Worm (Caenorhabditis elegans): ENCODE measurements around the gene maa-1.

DNA sequence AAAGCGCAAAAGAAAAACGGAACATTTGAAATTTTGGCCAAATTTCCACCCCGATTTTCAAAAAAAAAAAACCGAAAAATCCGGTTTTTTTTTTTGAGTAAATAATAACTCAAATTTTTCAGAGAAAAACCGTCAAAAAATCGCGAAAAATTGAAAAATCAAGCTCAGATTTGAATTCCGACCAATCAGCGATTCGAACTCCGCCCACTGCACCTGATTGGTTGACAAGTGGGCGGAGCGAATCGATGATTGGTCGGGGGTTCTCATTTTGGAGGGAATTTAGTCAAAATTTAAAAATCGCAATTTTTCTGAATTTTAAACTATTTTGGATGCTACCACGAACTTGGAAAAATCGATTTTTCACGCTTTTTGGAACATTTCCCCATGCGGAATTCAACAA lies 6.7 kb upstream of the maa-1 start:
- TF ChIP-seq nhr-28 (tag; optimal IDR thresholded peaks at IDR 0.05) (no peak), unc-62 (GFP tag; optimal IDR thresholded peaks at IDR 0.05) (no peak), snpc-4 (tag; optimal IDR thresholded peaks at IDR 0.05) (no peak), elt-1 (tag; optimal IDR thresholded peaks at IDR 0.05; ENCODE audit: borderline replicate concordance, insufficient read depth) (no peak), ztf-11 (tag; optimal IDR thresholded peaks at IDR 0.05) (no peak), elt-3 (tag; optimal IDR thresholded peaks at IDR 0.05) (no peak), blmp-1 (tag; optimal IDR thresholded peaks at IDR 0.05) (no peak), pha-4 (tag; optimal IDR thresholded peaks at IDR 0.05) (no peak), ceh-39 (tag; optimal IDR thresholded peaks at IDR 0.05) (no peak), unc-39 (tag; optimal IDR thresholded peaks at IDR 0.05) (no peak), cnd-1 (tag; optimal IDR thresholded peaks at IDR 0.05) (no peak), ces-1 (GFP tag; optimal IDR thresholded peaks at IDR 0.05) (no peak), hlh-1 (tag; optimal IDR thresholded peaks at IDR 0.05) (no peak), nhr-12 (tag; optimal IDR thresholded peaks at IDR 0.05) (no peak)
